Fruit fly (Drosophila melanogaster) whole organism, wandering third instar larva: ENCODE results near the gene noc.
A peak's percentile ranks its signal among the peaks of the same experiment; 100 is the strongest.

Experiments
- Abd-B ChIP-seq: fragments of >200 bp; optimal IDR thresholded peaks from 2 replicates; lab custom pipeline; 2017; ENCODE audit warnings: missing biosample characterization, missing genetic modification characterization
- CG32264 ChIP-seq: fragments of 200-800 bp; sonication (Bioruptor generic); optimal IDR thresholded peaks from 2 replicates; lab custom pipeline; 2016; ENCODE audit warnings: missing biosample characterization, missing genetic modification characterization
- CrebA ChIP-seq: fragments of 200-800 bp; sonication (Bioruptor generic); optimal IDR thresholded peaks from 2 replicates; lab custom pipeline; 2016; ENCODE audit warnings: missing biosample characterization, mild to moderate bottlenecking, missing genetic modification characterization, borderline replicate concordance
- Dfd ChIP-seq: fragments of >200 bp; optimal IDR thresholded peaks from 2 replicates; lab custom pipeline; 2017; ENCODE audit warnings: missing biosample characterization, missing genetic modification characterization
- Dif ChIP-seq: fragments of 200-275, 200-300 bp; sonication (Bioruptor generic); optimal IDR thresholded peaks from 2 replicates; lab custom pipeline; 2018; ENCODE audit warnings: missing biosample characterization, missing genetic modification characterization; ENCODE audit not compliant: partially characterized antibody
- GATAd ChIP-seq: sonication (Bioruptor generic); optimal IDR thresholded peaks from 2 replicates; lab custom pipeline; 2016; ENCODE audit warnings: missing biosample characterization, missing genetic modification characterization
- HLH106 ChIP-seq: fragments of 200-800 bp; optimal IDR thresholded peaks from 3 replicates; lab custom pipeline; 2019; ENCODE audit warnings: missing biosample characterization, mild to moderate bottlenecking, missing genetic modification characterization, moderate library complexity
- Hnf4 ChIP-seq: fragments of 200-800 bp; sonication (Bioruptor generic); optimal IDR thresholded peaks from 2 replicates; lab custom pipeline; 2016; ENCODE audit warnings: missing biosample characterization, mild to moderate bottlenecking, missing genetic modification characterization
- Hr78 ChIP-seq: fragments of >200 bp; optimal IDR thresholded peaks from 2 replicates; lab custom pipeline; 2017; ENCODE audit warnings: missing biosample characterization, missing genetic modification characterization
- Hr83 ChIP-seq: fragments of 200-300 bp; sonication (Bioruptor generic); optimal IDR thresholded peaks from 2 replicates; lab custom pipeline; 2016; ENCODE audit warnings: missing biosample characterization, mild to moderate bottlenecking, missing genetic modification characterization, moderate library complexity; ENCODE audit not compliant: poor library complexity, severe bottlenecking
- Jra ChIP-seq: sonication (Bioruptor generic); optimal IDR thresholded peaks from 2 replicates; lab custom pipeline; 2016; ENCODE audit warnings: missing biosample characterization, missing genetic modification characterization
- Mio ChIP-seq: sonication (Bioruptor generic); optimal IDR thresholded peaks from 2 replicates; lab custom pipeline; 2016; ENCODE audit warnings: missing biosample characterization, missing genetic modification characterization
- Myc ChIP-seq: fragments of >200 bp; optimal IDR thresholded peaks from 2 replicates; lab custom pipeline; 2017
- N ChIP-seq: fragments of >200 bp; optimal IDR thresholded peaks from 2 replicates; lab custom pipeline; 2018; ENCODE audit warnings: missing biosample characterization, missing external identifiers, missing genetic modification characterization
- OdsH ChIP-seq: fragments of 200-800 bp; sonication (Bioruptor generic); optimal IDR thresholded peaks from 2 replicates; lab custom pipeline; 2016; ENCODE audit warnings: missing biosample characterization, mild to moderate bottlenecking, missing genetic modification characterization
- Sp1 ChIP-seq: fragments of 200-800 bp; sonication (Bioruptor generic); optimal IDR thresholded peaks from 3 replicates; lab custom pipeline; 2019; ENCODE audit warnings: missing biosample characterization, mild to moderate bottlenecking, missing genetic modification characterization, moderate library complexity
- Vsx2 ChIP-seq: fragments of 200-300, 225-300 bp; sonication (Bioruptor generic); optimal IDR thresholded peaks from 2 replicates; lab custom pipeline; 2018; ENCODE audit warnings: missing biosample characterization, missing genetic modification characterization; ENCODE audit not compliant: partially characterized antibody
- dl ChIP-seq, 2 experiments: fragments of 175-275, 200-275 bp in 1 of 2; fragments of 200-275 bp in 1 of 2; sonication (Bioruptor generic); optimal IDR thresholded peaks; lab custom pipeline; 2018; ENCODE audit warnings: mild to moderate bottlenecking in 2 of 2, missing biosample characterization in 2 of 2, missing genetic modification characterization in 2 of 2, moderate library complexity in 2 of 2; ENCODE audit not compliant: partially characterized antibody in 2 of 2, insufficient read depth in 1 of 2
- dmrt93B ChIP-seq: fragments of 200-800 bp; sonication (Bioruptor generic); optimal IDR thresholded peaks from 2 replicates; lab custom pipeline; 2018; ENCODE audit warnings: missing biosample characterization, mild to moderate bottlenecking, missing genetic modification characterization
- foxo ChIP-seq, 2 experiments: fragments of 200-800 bp; sonication (Bioruptor generic); optimal IDR thresholded peaks; 2 replicates in 1 of 2; 3 replicates in 1 of 2; lab custom pipeline; 2016 to 2017; ENCODE audit warnings: missing biosample characterization in 2 of 2, missing genetic modification characterization in 2 of 2
- fru ChIP-seq: fragments of 200-800 bp; sonication (Bioruptor generic); optimal IDR thresholded peaks from 3 replicates; lab custom pipeline; 2016; ENCODE audit warnings: missing biosample characterization, mild to moderate bottlenecking, missing genetic modification characterization
- h ChIP-seq: fragments of 200-800 bp; sonication (Bioruptor generic); optimal IDR thresholded peaks from 3 replicates; lab custom pipeline; 2016; ENCODE audit warnings: missing biosample characterization, mild to moderate bottlenecking, missing genetic modification characterization
- jim ChIP-seq: fragments of 175-275, 200-325 bp; sonication (Bioruptor generic); optimal IDR thresholded peaks from 2 replicates; lab custom pipeline; 2016; ENCODE audit warnings: missing biosample characterization, mild to moderate bottlenecking, missing genetic modification characterization
- lola ChIP-seq: fragments of >200 bp; optimal IDR thresholded peaks from 2 replicates; lab custom pipeline; 2017; ENCODE audit warnings: missing biosample characterization, missing genetic modification characterization
- pan ChIP-seq: fragments of >200 bp; optimal IDR thresholded peaks from 2 replicates; lab custom pipeline; 2017
- rgr ChIP-seq: fragments of 200-800 bp; sonication (Bioruptor generic); optimal IDR thresholded peaks from 3 replicates; lab custom pipeline; 2016; ENCODE audit warnings: missing biosample characterization, mild to moderate bottlenecking, missing genetic modification characterization
- sage ChIP-seq: fragments of 200-800 bp; sonication (Bioruptor generic); optimal IDR thresholded peaks from 2 replicates; lab custom pipeline; 2016; ENCODE audit warnings: missing biosample characterization, mild to moderate bottlenecking, missing genetic modification characterization
- sv ChIP-seq: fragments of 200-800 bp; sonication (Bioruptor generic); optimal IDR thresholded peaks from 3 replicates; lab custom pipeline; 2016; ENCODE audit warnings: missing biosample characterization, missing genetic modification characterization
- tai ChIP-seq: sonication (Bioruptor generic); optimal IDR thresholded peaks from 2 replicates; lab custom pipeline; 2016; ENCODE audit warnings: missing biosample characterization, missing genetic modification characterization
- usp ChIP-seq: fragments of >200 bp; optimal IDR thresholded peaks from 2 replicates; lab custom pipeline; 2017; ENCODE audit warnings: missing biosample characterization, missing genetic modification characterization
- woc ChIP-seq: sonication (Bioruptor generic); optimal IDR thresholded peaks from 2 replicates; lab custom pipeline; 2016; ENCODE audit warnings: missing biosample characterization, mild to moderate bottlenecking, missing genetic modification characterization

noc gene

DNA sequence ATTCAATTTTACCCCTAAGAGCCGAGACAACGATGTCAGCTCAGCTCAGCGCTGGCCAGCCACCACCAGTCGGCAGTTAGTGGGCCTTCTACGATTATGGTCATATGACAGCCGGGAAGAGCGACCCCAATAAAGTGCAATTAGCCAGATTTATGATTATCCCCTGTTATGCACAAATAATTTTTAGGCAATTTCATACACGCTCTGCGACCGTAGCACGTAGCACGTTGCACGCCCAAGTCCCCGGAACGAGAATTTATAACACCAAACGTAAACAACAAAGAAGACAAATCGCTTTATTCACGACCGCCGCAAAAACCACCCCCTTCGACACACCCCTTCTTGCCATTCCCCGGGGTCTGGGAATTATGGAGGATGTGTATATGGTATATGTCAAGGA lies 36.4 kb upstream of the noc start:
- TF ChIP-seq Sp1 (GFP tag; lab: Kevin White, UChicago), result no peak
- TF ChIP-seq CG32264 (GFP tag; lab: Kevin White, UChicago), result no peak
- TF ChIP-seq lola, result no peak
- TF ChIP-seq Vsx2, result peak; percentile 2
- TF ChIP-seq sv (GFP tag; lab: Kevin White, UChicago), result no peak
- no peak for TF ChIP-seq Abd-B (GFP tag; lab: Kevin White, UChicago)

DNA sequence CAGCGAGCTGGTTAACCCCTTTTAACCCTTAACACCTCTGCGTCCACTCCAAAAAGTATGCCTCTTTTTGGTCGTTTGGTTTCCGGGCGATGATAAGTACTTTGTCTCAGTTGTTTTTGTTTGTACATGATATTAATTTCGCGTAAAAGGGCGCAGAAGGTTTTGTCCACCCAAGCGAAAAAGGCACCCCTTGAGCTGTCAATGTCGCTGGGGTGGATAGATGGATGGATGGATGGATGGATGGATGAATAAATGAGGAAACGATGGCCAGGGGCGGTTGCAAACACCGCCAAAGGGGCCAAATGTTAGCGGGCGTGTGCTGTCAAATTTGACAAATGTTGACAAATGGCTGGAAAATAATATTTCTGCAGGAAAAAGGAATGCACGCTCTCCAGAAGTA lies 35.5 kb upstream of the noc start:
- TF ChIP-seq woc (no peak), CG32264 (GFP tag; lab: Kevin White, UChicago) (no peak), GATAd (GFP tag; lab: Kevin White, UChicago) (no peak), foxo (GFP tag; optimal IDR thresholded peaks at IDR 0.05; lab: Kevin White, UChicago) (no peak), Hnf4 (no peak), Myc (lab: Kevin White, UChicago) (no peak), Abd-B (GFP tag; lab: Kevin White, UChicago) (no peak), Jra (GFP tag; lab: Kevin White, UChicago) (no peak), sv (GFP tag; lab: Kevin White, UChicago) (no peak), N (GFP tag; lab: Kevin White, UChicago) (no peak), jim (no peak)

DNA sequence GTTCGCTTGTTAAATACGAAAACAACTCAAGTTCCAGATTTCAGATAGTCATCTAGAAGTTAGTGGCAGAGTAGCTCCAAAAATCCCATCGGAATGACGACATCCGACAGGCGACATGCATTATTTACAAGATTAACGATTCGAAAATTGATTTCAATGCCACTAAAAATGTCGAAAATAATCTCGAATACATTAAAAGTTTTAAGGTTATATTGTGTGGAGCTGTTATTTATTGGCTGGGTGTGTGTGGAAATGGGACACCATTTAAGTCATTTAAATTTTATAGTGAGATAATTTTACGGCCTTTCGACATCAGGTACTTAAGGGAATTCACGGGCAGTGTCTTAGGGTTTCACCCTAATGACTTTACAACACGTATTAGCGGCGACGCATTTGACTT lies 34.4 kb upstream of the noc start:
- TF ChIP-seq tai (GFP tag; lab: Kevin White, UChicago) (no peak), sage (GFP tag; lab: Kevin White, UChicago) (no peak)
- TF ChIP-seq, all 38 proteins: peak for 0

DNA sequence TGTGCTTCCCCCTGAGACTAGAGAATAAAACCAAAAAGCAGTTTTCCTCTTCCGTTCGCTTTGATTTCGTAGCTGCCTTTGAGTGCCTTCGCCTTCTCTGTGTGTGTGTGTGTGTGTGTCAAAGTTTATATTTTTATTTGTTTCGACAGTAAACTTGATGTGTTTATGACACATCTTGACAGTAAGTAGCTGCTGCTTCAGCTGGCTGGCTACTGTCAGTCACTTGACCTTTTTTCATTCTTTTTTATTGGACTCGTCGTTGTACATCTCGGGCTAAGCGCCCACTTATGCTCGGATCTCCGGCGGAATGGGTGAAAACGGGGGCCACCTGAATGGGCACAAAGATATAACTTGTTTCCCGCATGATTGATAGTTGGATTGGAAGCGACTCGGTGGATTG lies 33.8 kb upstream of the noc start:
- TF ChIP-seq fru (GFP tag; lab: Kevin White, UChicago), result no peak
- no peak for TF ChIP-seq sage (GFP tag; lab: Kevin White, UChicago)
- TF ChIP-seq, all 38 proteins: peak for 0

DNA sequence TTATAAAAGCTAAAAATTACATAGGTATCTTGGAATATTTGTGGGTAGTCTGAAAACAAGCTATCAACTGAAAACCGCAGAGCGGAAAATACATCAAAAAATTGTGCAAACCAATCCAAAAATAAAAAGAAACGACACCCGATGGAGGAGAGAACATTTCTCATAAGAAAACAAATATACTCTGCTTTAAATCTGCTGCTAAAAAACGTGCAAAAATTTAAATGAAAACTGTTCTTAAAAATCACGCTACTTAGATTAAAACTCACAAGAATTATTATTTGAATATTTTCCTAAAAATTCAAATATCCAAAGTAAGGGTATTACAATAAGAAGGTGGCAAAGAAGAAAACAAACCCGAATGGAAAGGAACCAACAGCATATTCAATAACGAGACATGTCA lies 33.2 kb upstream of the noc start:
- TF ChIP-seq Vsx2 (no peak), h (GFP tag; lab: Kevin White, UChicago) (no peak), Dfd (GFP tag; lab: Kevin White, UChicago) (no peak), usp (GFP tag; lab: Kevin White, UChicago) (no peak), pan (lab: Kevin White, UChicago) (no peak)

DNA sequence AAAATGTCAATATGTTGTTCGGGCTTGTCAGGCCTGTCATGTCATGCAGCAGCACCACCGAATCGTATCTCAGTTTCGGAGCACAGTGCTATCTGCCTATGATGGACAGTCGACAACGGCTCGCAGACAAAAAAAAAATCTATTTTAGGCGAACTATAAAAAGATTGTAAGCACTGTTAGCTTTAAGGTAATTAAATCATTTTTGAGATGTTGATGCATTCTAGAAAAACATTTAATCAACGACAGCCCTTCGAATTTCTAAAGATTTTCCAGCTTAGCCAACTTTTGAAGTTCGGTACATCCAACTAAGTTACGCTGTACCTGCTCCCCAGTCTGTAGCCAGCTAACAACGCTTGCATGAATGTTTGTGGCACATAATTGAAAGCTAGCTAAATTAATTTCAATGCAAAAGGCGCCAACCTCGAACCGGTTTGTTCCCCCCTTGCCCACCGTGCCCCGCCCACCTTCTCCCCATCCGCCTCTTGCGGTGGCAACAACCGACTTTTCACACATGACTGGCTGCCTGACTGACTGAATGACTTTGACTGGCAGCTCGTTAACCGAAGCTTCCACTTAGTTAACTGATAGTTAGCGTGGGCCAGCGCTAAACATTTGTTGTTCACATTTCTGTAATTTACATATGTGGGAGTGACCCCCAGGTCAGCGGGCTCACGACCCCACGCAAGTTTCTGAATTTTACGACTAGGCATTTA lies 32.3 kb upstream of the noc start:
- no peak for TF ChIP-seq pan (lab: Kevin White, UChicago)
- TF ChIP-seq sv (GFP tag; lab: Kevin White, UChicago), result peak; percentile 45
- TF ChIP-seq, all 38 proteins: peak for 1

DNA sequence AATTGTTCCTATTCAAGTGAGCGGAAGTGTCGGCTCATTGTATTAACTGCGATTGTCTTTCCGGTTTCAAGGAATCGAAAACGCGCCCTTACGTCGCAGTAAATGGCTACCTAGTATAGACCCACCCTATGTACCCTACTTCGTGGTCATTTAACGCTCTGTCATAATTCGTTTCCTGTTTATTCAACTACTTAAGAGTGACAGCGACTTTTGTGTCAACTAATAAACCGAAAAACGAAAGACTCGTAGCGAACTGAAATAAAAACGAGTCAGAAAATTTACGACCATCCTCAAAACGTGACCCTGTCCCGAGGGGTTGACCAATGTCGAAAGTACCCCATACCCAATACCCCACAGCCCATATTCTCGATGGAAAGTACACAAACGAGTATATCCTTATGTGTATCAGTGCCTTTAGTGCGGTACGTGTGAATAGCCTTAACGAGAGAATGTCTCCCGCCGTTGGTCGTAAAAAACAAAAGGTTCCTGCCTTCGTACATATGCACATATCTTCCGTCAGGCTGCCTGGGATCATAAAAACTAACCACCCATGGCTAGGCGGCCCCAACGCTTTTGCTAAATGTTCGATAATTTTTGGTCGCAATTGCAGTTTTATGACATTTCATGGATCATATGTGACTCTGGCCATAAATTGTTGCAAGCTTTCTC lies 31.2 kb upstream of the noc start:
- TF ChIP-seq GATAd (GFP tag; lab: Kevin White, UChicago) (no peak), OdsH (no peak), sv (GFP tag; lab: Kevin White, UChicago) (no peak), rgr (GFP tag; lab: Kevin White, UChicago) (no peak), usp (GFP tag; lab: Kevin White, UChicago) (no peak), Myc (lab: Kevin White, UChicago) (no peak), Sp1 (GFP tag; lab: Kevin White, UChicago) (no peak)

DNA sequence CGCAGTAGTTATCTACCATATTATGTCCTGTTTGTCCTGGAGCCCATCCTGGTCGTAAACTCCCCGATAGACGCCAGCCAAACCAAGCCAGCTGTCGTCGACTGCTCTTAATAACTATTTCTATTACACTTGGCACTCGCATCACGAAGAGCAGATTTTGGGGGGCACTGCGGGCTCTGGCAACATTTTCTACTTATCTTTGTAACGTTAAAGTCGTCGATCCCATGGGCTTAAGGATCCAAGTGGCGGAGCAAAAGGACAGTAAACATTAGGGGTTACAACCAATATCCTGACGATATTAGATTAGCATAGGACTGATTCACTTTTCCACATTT lies 30.7 kb upstream of the noc start:
- TF ChIP-seq Jra (GFP tag; lab: Kevin White, UChicago), result no peak
- no peak for TF ChIP-seq Hr78 (GFP tag; lab: Kevin White, UChicago)
- no peak for TF ChIP-seq dmrt93B (GFP tag; lab: Kevin White, UChicago)
- TF ChIP-seq Sp1 (GFP tag; lab: Kevin White, UChicago), result no peak
- no peak for TF ChIP-seq Hr83
- no peak for TF ChIP-seq Mio (GFP tag; lab: Kevin White, UChicago)
- no peak for TF ChIP-seq woc
- TF ChIP-seq CG32264 (GFP tag; lab: Kevin White, UChicago), result no peak
- TF ChIP-seq sv (GFP tag; lab: Kevin White, UChicago), result no peak
- TF ChIP-seq CrebA (GFP tag; lab: Kevin White, UChicago), result no peak
- no peak for TF ChIP-seq HLH106 (tag; lab: Kevin White, UChicago)
- no peak for TF ChIP-seq Vsx2
- TF ChIP-seq Myc (lab: Kevin White, UChicago), result no peak
- no peak for TF ChIP-seq N (GFP tag; lab: Kevin White, UChicago)
- TF ChIP-seq OdsH, result no peak
- TF ChIP-seq foxo (GFP tag; optimal IDR thresholded peaks at IDR 0.05; lab: Kevin White, UChicago), result no peak
- TF ChIP-seq sage (GFP tag; lab: Kevin White, UChicago), result no peak
- no peak for TF ChIP-seq h (GFP tag; lab: Kevin White, UChicago)
- TF ChIP-seq dl (GFP tag; optimal IDR thresholded peaks at IDR 0.05; lab: Kevin White, UChicago; ENCODE audit: insufficient read depth in 1 of 2, partially characterized antibody in 2 of 2), result no peak
- TF ChIP-seq Dif (GFP tag; lab: Kevin White, UChicago), result no peak
